Fruit fly (Drosophila melanogaster): ENCODE measurements around the gene FASN1.

The FASN1 gene

DNA sequence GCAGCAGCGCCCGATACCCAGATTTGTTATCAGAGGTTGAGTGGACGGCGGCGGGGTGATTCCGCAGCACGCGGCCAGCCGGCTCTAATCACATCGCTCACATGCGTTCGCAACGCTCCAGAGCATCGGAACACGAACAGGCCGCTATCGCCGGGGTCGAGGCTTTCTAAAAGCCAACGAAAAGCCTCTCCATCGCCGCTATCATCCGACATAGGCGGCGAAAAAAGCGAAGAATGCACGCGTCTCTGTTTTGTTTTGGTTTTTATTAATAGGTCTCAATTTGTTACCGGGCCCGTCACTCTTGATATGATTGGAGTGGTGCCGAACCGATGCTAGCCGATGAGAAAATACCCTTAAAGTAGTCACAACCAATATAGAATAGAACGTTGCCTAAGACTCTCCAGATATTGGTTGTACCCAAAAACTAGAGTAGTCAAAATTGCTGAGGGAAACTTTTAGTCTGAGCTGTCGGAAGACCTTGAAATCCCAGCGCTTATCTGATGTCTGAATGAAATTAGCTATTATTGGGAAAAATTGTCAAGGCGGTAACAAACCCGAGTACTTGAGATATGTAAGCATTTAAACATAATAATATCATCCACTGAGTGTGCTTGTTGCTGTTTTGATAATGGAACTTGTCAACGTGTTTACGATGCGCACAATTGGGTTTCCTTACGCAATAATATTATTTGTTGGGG, 14.3 kb upstream of the FASN1 start, which contains the start of gene CG17261 (continued):
- TF ChIP-seq CG11085 (GFP tag; IDR thresholded peaks at IDR 0.05) (no peak), sens (GFP tag) (peak; percentile 46), CG11695 (GFP tag; IDR thresholded peaks at IDR 0.05) (peak; percentile 37; the same call in 1 of the 3 replicates), Gsc (GFP tag; IDR thresholded peaks at IDR 0.05) (no peak), ind (GFP tag; optimal IDR thresholded peaks at IDR 0.05) (peak; percentile 42), CG10209 (GFP tag; optimal IDR thresholded peaks at IDR 0.05) (peak; percentile 12), NFAT (GFP tag; IDR thresholded peaks at IDR 0.05) (peak; percentile 55; the same call in 1 of the 2 replicates), Trl (optimal IDR thresholded peaks at IDR 0.05) (no peak), Trl (GFP tag; optimal IDR thresholded peaks at IDR 0.05) (peak; percentile 37), Neu2 (GFP tag; optimal IDR thresholded peaks at IDR 0.05; ENCODE audit: borderline replicate concordance) (no peak), Camta (GFP tag; optimal IDR thresholded peaks at IDR 0.05) (no peak), Dref (GFP tag; IDR thresholded peaks at IDR 0.05) (no peak), exex (tag; optimal IDR thresholded peaks at IDR 0.05) (peak; percentile 97), zfh1 (GFP tag; IDR thresholded peaks at IDR 0.05) (no peak), tap (tag; optimal IDR thresholded peaks at IDR 0.05) (no peak), bigmax (GFP tag; optimal IDR thresholded peaks at IDR 0.05) (no peak), fru (optimal IDR thresholded peaks at IDR 0.05) (no peak), dati (GFP tag; IDR thresholded peaks at IDR 0.05) (no peak), CG13624 (GFP tag; optimal IDR thresholded peaks at IDR 0.05) (peak; percentile 38), Doc3 (GFP tag; IDR thresholded peaks at IDR 0.05; ENCODE audit: partially characterized antibody) (no peak), fd96Cb (tag; optimal IDR thresholded peaks at IDR 0.05) (no peak), CG10979 (tag; optimal IDR thresholded peaks at IDR 0.05) (no peak), MESR4 (GFP tag; optimal IDR thresholded peaks at IDR 0.05) (no peak), chinmo (GFP tag; IDR thresholded peaks at IDR 0.05; ENCODE audit: partially characterized antibody) (peak; percentile 76; the same call in 3 of the 4 replicates), luna (GFP tag; optimal IDR thresholded peaks at IDR 0.05) (no peak), dimm (GFP tag; IDR thresholded peaks at IDR 0.05) (no peak), Taf1 (GFP tag; IDR thresholded peaks at IDR 0.05) (no peak), CG2120 (GFP tag; optimal IDR thresholded peaks at IDR 0.05) (peak; percentile 86), Stat92E (GFP tag; optimal IDR thresholded peaks at IDR 0.05) (no peak), slbo (GFP tag; IDR thresholded peaks at IDR 0.05) (peak; percentile 70), gce (GFP tag; IDR thresholded peaks at IDR 0.05) (no peak), Hsf (GFP tag; optimal IDR thresholded peaks at IDR 0.05) (peak; percentile 6), stwl (tag; optimal IDR thresholded peaks at IDR 0.05) (no peak), CG1024 (GFP tag; IDR thresholded peaks at IDR 0.05) (no peak), Hey (tag; optimal IDR thresholded peaks at IDR 0.05) (peak; percentile 89), CG8089 (GFP tag; optimal IDR thresholded peaks at IDR 0.05) (no peak), ems (GFP tag; optimal IDR thresholded peaks at IDR 0.05) (peak; percentile 23), oc (tag; optimal IDR thresholded peaks at IDR 0.05) (no peak), CG9932 (GFP tag; IDR thresholded peaks at IDR 0.05) (peak; percentile 63), CG15011 (GFP tag; optimal IDR thresholded peaks at IDR 0.05) (no peak), CG6272 (GFP tag; IDR thresholded peaks at IDR 0.05) (no peak), klu (GFP tag; IDR thresholded peaks at IDR 0.05) (no peak), CG12299 (tag; optimal IDR thresholded peaks at IDR 0.05) (no peak), gsb-n (tag; optimal IDR thresholded peaks at IDR 0.05) (no peak), Dfd (GFP tag; optimal IDR thresholded peaks at IDR 0.05) (no peak), otp (GFP tag; IDR thresholded peaks at IDR 0.05) (0 out of 3 replicates have a peak, but pooled peaks have one; percentile 33), CG7271 (tag; optimal IDR thresholded peaks at IDR 0.05) (no peak), sob (GFP tag; IDR thresholded peaks at IDR 0.05) (peak; percentile 47; the same call in 1 of the 2 replicates), Rfx (GFP tag; IDR thresholded peaks at IDR 0.05) (peak; percentile 78), peb (GFP tag; IDR thresholded peaks at IDR 0.05) (no peak), tgo (GFP tag; IDR thresholded peaks at IDR 0.05) (peak; percentile 31; the same call in 1 of the 3 replicates), bowl (GFP tag; IDR thresholded peaks at IDR 0.05) (0 out of 2 replicates have a peak, but pooled peaks have one; percentile 15)
